Worm (Caenorhabditis elegans) whole organism, L1 larva: ENCODE data around the gene Y54G11A.3.

Experiments used
- pqm-1 ChIP-seq: sonication (generic microtip); optimal IDR thresholded peaks from 3 replicates; lab custom pipeline; 2017; ENCODE audit warnings: missing biosample characterization, missing genetic modification characterization
- snpc-4 ChIP-seq: fragments of 150-350 bp; optimal IDR thresholded peaks from 2 replicates; lab custom pipeline; 2014; ENCODE audit warnings: missing biosample characterization, missing genetic modification characterization

ce11 chrII:14244457-14245254 is 31.8 kb upstream of the Y54G11A.3 start:
- TF ChIP-seq pqm-1 (tag; lab: Kevin White, UChicago) (no peak), snpc-4 (tag; lab: Kevin White, UChicago) (peak; percentile 50)
